Fruit fly (Drosophila melanogaster) S2 (cell line): ENCODE measurements around the gene sinu.

ENCODE experiments used
- CG8478 ChIP-seq: fragments of >200 bp; optimal IDR thresholded peaks from 2 replicates; lab custom pipeline; 2018
- CTCF ChIP-seq, 2 experiments: fragments of >200 bp; optimal IDR thresholded peaks; 2 replicates each; lab custom pipeline; 2018

- no peak for TF ChIP-seq CG8478 (lab: Kevin White, UChicago)
- TF ChIP-seq CTCF (optimal IDR thresholded peaks at IDR 0.05; lab: Kevin White, UChicago): no peak
These were observed 7.0 kb upstream of the sinu start for dm6 chr3L:5568361-5568760.
